Fruit fly (Drosophila melanogaster): Measurements from ENCODE around the gene CG17991.

CG17991 gene

DNA sequence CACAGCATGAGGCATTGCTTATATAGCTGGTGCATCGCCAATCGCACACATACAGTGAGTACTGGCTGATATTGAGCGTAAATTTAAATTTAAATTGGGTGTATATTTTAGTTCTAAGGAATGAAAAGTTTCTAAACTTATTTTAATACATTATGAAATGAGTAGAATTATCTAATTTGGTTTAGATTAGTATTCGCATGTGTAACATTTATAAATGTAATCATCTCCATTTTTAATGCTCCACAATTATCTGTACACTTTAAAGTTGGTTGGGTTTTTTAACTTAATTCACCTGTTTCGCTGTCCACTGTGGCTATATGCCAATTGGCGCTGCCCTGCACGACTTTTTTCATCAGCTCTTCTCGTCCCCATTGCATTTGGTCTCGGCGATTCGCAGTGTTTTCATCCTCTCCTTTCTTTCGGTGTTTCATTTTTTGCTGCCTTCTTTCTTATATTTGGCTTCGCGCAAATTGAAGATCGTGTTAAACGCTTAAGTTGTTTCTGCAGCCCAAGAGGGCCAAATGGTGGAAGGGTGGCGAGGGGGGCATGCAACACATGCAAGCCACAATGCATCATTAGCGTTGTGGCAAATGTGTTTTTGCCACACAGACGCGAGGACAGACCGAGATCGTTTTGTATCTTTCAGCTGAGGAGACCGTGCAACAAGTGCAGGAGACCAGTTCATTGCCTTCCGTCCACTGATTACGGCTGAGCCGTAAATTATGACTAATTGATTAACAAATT is 39.4 kb upstream of the CG17991 start:
- no peak for TF ChIP-seq ovo (GFP tag; optimal IDR thresholded peaks at IDR 0.05)
- TF ChIP-seq toe (GFP tag; optimal IDR thresholded peaks at IDR 0.05): no peak
- no peak for TF ChIP-seq Crg-1 (GFP tag; optimal IDR thresholded peaks at IDR 0.05)
- no peak for TF ChIP-seq CG14711 (tag; optimal IDR thresholded peaks at IDR 0.05)
- no peak for TF ChIP-seq Hr96 (GFP tag; optimal IDR thresholded peaks at IDR 0.05)
- no peak for TF ChIP-seq CG11617 (GFP tag; optimal IDR thresholded peaks at IDR 0.05)

DNA sequence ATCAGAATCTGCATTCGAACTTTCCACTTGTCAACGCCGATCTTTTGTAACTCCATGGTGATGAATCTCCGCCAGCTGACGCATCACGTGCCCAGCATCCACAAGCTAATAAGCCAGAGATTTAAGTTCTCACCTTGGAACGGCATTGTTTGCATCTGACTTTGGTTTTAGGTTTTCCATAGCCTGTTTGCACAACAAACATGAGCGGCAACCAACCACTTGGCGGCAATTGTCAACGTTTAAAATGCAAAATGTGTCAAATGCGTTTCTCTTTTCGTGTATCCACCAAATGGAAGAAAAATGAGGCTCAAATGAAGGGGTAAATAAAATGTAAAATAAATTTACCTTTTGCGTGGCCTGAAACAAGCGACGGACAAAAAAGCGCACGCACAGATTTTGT is 38.7 kb upstream of the CG17991 start:
- no peak for TF ChIP-seq CG11617 (GFP tag; optimal IDR thresholded peaks at IDR 0.05)
- TF ChIP-seq CG7101 (tag; optimal IDR thresholded peaks at IDR 0.05): no peak
- no peak for TF ChIP-seq bab1 (GFP tag; optimal IDR thresholded peaks at IDR 0.05)
- TF ChIP-seq pad (GFP tag; optimal IDR thresholded peaks at IDR 0.05): no peak
- no peak for TF ChIP-seq CG1620 (GFP tag; optimal IDR thresholded peaks at IDR 0.05)
- TF ChIP-seq toe (GFP tag; optimal IDR thresholded peaks at IDR 0.05): no peak
- no peak for TF ChIP-seq CG5204 (GFP tag; optimal IDR thresholded peaks at IDR 0.05)
- TF ChIP-seq Mnt (GFP tag; optimal IDR thresholded peaks at IDR 0.05): no peak
- no peak for TF ChIP-seq cic (GFP tag; optimal IDR thresholded peaks at IDR 0.05)
- no peak for TF ChIP-seq cnc (optimal IDR thresholded peaks at IDR 0.05)
- TF ChIP-seq CG7045 (GFP tag; optimal IDR thresholded peaks at IDR 0.05): no peak
- no peak for TF ChIP-seq kay (GFP tag; ENCODE audit: borderline replicate concordance)
- no peak for TF ChIP-seq ovo (GFP tag; optimal IDR thresholded peaks at IDR 0.05)

DNA sequence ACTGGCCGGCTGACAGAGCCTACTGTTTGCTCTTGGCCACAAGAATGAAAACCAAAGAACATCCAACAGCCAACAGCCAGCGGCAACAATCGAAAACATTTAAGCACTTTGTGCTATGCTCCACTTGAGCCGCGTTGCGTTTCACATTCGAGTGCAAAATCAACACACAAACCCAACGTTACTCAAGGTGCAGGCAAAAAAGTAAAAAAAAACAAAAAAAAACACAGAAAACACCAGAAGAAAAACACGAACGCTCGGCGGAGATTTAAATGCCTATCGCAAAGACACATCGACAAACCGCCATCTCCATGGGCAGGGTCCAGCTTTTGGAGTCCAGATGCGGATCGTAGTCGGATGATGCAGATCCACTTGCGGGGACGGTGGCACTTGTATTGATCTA is 37.2 kb upstream of the CG17991 start:
- no peak for TF ChIP-seq CG5204 (GFP tag; optimal IDR thresholded peaks at IDR 0.05)
- no peak for TF ChIP-seq Hr96 (GFP tag; optimal IDR thresholded peaks at IDR 0.05)
- no peak for TF ChIP-seq CG12768 (GFP tag; optimal IDR thresholded peaks at IDR 0.05)
- TF ChIP-seq CG14711 (tag; optimal IDR thresholded peaks at IDR 0.05): no peak
- no peak for TF ChIP-seq CG7101 (tag; optimal IDR thresholded peaks at IDR 0.05)
- TF ChIP-seq Crg-1 (GFP tag; optimal IDR thresholded peaks at IDR 0.05): no peak
- no peak for TF ChIP-seq CG7045 (GFP tag; optimal IDR thresholded peaks at IDR 0.05)
- no peak for TF ChIP-seq tj (GFP tag; optimal IDR thresholded peaks at IDR 0.05)
- TF ChIP-seq bab1 (GFP tag; optimal IDR thresholded peaks at IDR 0.05): no peak
- no peak for TF ChIP-seq ovo (GFP tag; optimal IDR thresholded peaks at IDR 0.05)
- TF ChIP-seq pad (GFP tag; optimal IDR thresholded peaks at IDR 0.05): no peak
- no peak for TF ChIP-seq kay (GFP tag; ENCODE audit: borderline replicate concordance)
- no peak for TF ChIP-seq Clk (GFP tag; optimal IDR thresholded peaks at IDR 0.05)
- TF ChIP-seq toe (GFP tag; optimal IDR thresholded peaks at IDR 0.05): no peak
- TF ChIP-seq CG33017 (tag; optimal IDR thresholded peaks at IDR 0.05): no peak
- no peak for TF ChIP-seq cnc (optimal IDR thresholded peaks at IDR 0.05)

DNA sequence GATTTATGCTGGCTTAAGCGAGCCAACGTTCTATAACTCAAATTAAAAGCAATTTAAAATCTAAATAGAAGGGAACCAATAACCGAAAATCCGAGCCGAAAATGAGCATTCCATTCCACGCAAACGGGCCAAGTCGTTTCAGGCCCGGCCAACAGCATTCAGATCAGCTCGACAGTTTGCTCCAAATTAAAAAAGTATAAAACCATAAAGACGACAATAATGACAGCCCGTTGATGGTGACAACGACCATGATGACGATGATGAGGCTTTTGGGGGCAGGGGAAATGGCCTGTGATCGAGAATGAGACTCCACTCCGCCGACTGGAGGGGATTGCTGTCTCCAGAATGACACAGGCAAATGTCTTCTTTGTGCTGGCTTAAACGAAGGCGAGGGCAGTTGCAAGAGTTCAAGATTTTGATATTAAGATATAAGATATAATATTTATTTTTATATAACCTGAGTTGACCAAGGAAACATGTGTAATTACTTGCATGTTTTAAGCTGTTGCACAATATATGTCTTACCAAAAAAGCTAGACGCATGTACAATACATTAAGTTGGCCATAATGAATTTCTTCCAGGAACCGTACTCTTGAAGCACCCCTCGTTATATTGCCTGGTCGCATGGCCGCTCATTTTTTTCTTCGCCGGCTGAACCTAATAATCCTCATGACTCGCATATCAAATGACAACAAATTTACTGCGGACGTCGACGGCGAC is 36.2 kb upstream of the CG17991 start:
- TF ChIP-seq pad (GFP tag; optimal IDR thresholded peaks at IDR 0.05) (no peak), CG11617 (GFP tag; optimal IDR thresholded peaks at IDR 0.05) (no peak), CG14711 (tag; optimal IDR thresholded peaks at IDR 0.05) (no peak), CG12768 (GFP tag; optimal IDR thresholded peaks at IDR 0.05) (no peak), bab1 (GFP tag; optimal IDR thresholded peaks at IDR 0.05) (no peak), cnc (optimal IDR thresholded peaks at IDR 0.05) (no peak), Clk (GFP tag; optimal IDR thresholded peaks at IDR 0.05) (no peak), toe (GFP tag; optimal IDR thresholded peaks at IDR 0.05) (no peak), CG7101 (tag; optimal IDR thresholded peaks at IDR 0.05) (no peak), Mnt (GFP tag; optimal IDR thresholded peaks at IDR 0.05) (no peak), Crg-1 (GFP tag; optimal IDR thresholded peaks at IDR 0.05) (no peak), CG33017 (tag; optimal IDR thresholded peaks at IDR 0.05) (no peak), CG5204 (GFP tag; optimal IDR thresholded peaks at IDR 0.05) (no peak), CG1620 (GFP tag; optimal IDR thresholded peaks at IDR 0.05) (no peak), kay (GFP tag; ENCODE audit: borderline replicate concordance) (no peak), CG7045 (GFP tag; optimal IDR thresholded peaks at IDR 0.05) (no peak), ovo (GFP tag; optimal IDR thresholded peaks at IDR 0.05) (no peak)

DNA sequence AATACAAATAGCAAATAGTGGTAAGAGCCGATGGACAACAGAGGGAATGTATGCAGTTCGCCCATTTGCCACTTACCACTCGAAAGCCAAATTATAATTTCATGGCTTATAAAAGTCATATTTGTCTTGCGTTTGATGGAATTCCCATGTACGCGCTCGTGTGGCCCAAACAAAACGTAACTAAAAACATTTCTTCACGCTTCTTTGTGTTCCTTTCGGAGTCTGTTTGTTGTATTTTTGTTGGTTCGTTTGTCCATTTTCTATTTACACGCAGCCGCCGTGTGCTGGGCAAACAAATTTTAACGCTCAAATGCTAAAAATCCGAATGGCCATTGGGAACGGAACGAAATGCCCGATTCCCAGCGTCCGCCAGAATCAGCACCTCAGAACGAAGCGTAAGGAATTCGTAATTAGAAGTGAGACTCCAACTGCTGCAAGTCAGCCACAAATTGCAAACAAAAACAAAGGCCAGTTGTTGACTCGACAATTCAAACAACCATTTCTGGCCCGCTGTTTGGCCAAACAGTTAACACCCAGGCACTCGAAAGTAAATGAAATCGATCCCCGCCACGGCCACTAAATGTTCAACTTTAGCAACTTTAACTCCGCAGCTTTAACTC is 32.2 kb upstream of the CG17991 start:
- TF ChIP-seq CG5204 (GFP tag; optimal IDR thresholded peaks at IDR 0.05): no peak
- no peak for TF ChIP-seq CG33017 (tag; optimal IDR thresholded peaks at IDR 0.05)
- TF ChIP-seq ovo (GFP tag; optimal IDR thresholded peaks at IDR 0.05): no peak
- TF ChIP-seq tj (GFP tag; optimal IDR thresholded peaks at IDR 0.05): no peak
- TF ChIP-seq pad (GFP tag; optimal IDR thresholded peaks at IDR 0.05): no peak
- no peak for TF ChIP-seq bab1 (GFP tag; optimal IDR thresholded peaks at IDR 0.05)
- TF ChIP-seq CG7045 (GFP tag; optimal IDR thresholded peaks at IDR 0.05): no peak
- TF ChIP-seq CG7101 (tag; optimal IDR thresholded peaks at IDR 0.05): no peak
- no peak for TF ChIP-seq toe (GFP tag; optimal IDR thresholded peaks at IDR 0.05)
- no peak for TF ChIP-seq CG12768 (GFP tag; optimal IDR thresholded peaks at IDR 0.05)
- no peak for TF ChIP-seq cic (GFP tag; optimal IDR thresholded peaks at IDR 0.05)
